Worm (Caenorhabditis elegans) whole organism, L4 larva: ENCODE results near the gene C14A6.6.

Experiments used
- F49E8.2 ChIP-seq: sonication (generic microtip); optimal IDR thresholded peaks from 2 replicates; lab custom pipeline; 2016; ENCODE audit warnings: missing compliant biosample characterization, mild to moderate bottlenecking, missing genetic modification characterization, borderline replicate concordance
- Y75B8A.6 ChIP-seq: fragments of 200-800 bp; sonication (Bioruptor generic); IDR thresholded peaks from 2 replicates; pipeline ENCODE4 v1.3.6; 2022; ENCODE audit warnings: missing genetic modification reagents, missing genetic modification characterization, missing compliant biosample characterization
- ZK337.2 ChIP-seq: fragments of 200-800 bp; sonication (Bioruptor generic); IDR thresholded peaks from 2 replicates; pipeline ENCODE4 v1.3.6; 2022; ENCODE audit warnings: missing genetic modification reagents, missing genetic modification characterization, missing compliant biosample characterization
- aly-2 ChIP-seq: sonication (generic microtip); optimal IDR thresholded peaks from 2 replicates; lab custom pipeline; 2018; ENCODE audit warnings: missing biosample characterization, missing genetic modification characterization
- arid-1 ChIP-seq: fragments of 200-800 bp; sonication (Bioruptor generic); conservative IDR thresholded peaks from 2 replicates; pipeline ENCODE4 v1.3.6; 2022; ENCODE audit warnings: missing genetic modification reagents, missing genetic modification characterization, missing compliant biosample characterization
- ceh-20 ChIP-seq: fragments of 200-800 bp; sonication (Bioruptor generic); IDR thresholded peaks from 2 replicates; pipeline ENCODE4 v1.3.6; 2022; ENCODE audit warnings: missing genetic modification reagents, missing genetic modification characterization, missing compliant biosample characterization
- ces-1 ChIP-seq: fragments of 150-350 bp; sonication (generic microtip); optimal IDR thresholded peaks from 4 replicates; lab custom pipeline; 2014; ENCODE audit warnings: missing biosample characterization, missing genetic modification reagents, missing genetic modification characterization
- daf-16 ChIP-seq, 3 experiments: sonication (generic microtip); optimal IDR thresholded peaks; 2 replicates each; lab custom pipeline; 2016 to 2017; ENCODE audit warnings: missing genetic modification characterization in 3 of 3, missing genetic modification reagents in 3 of 3, mild to moderate bottlenecking in 2 of 3, missing compliant biosample characterization in 2 of 3, missing biosample characterization in 1 of 3, moderate library complexity in 1 of 3
- dmd-9 ChIP-seq: fragments of 200-800 bp; sonication (Bioruptor generic); IDR thresholded peaks from 2 replicates; pipeline ENCODE4 v1.3.6; 2022; ENCODE audit warnings: missing genetic modification reagents, missing genetic modification characterization, missing compliant biosample characterization
- dpl-1 ChIP-seq: fragments of 150-350 bp; optimal IDR thresholded peaks from 2 replicates; lab custom pipeline; 2014; ENCODE audit warnings: missing biosample characterization, missing genetic modification reagents, missing genetic modification characterization
- hlh-11 ChIP-seq: fragments of 200-800 bp; sonication (Bioruptor generic); optimal IDR thresholded peaks from 2 replicates; lab custom pipeline; 2018; ENCODE audit warnings: mild to moderate bottlenecking, missing genetic modification characterization, missing compliant biosample characterization
- hlh-30 ChIP-seq: sonication (generic microtip); optimal IDR thresholded peaks from 2 replicates; lab custom pipeline; 2017; ENCODE audit warnings: antibody characterized with exemption, mild to moderate bottlenecking, missing genetic modification characterization, missing compliant biosample characterization; ENCODE audit not compliant: insufficient read depth
- lim-7 ChIP-seq: fragments of 200-800 bp; sonication (Bioruptor generic); IDR thresholded peaks from 2 replicates; pipeline ENCODE4 v1.3.6; 2022; ENCODE audit warnings: missing genetic modification characterization, missing compliant biosample characterization
- lin-13 ChIP-seq: fragments of 150-350 bp; optimal IDR thresholded peaks from 2 replicates; lab custom pipeline; 2014; ENCODE audit warnings: missing biosample characterization, missing genetic modification reagents, missing genetic modification characterization
- lin-29 ChIP-seq: fragments of 200-800 bp; sonication (Bioruptor generic); IDR thresholded peaks from 2 replicates; pipeline ENCODE4 v1.3.6; 2022; ENCODE audit warnings: missing genetic modification reagents, missing genetic modification characterization, missing compliant biosample characterization
- lin-39 ChIP-seq: fragments of 150-350 bp; optimal IDR thresholded peaks from 2 replicates; lab custom pipeline; 2014; ENCODE audit warnings: missing biosample characterization, missing genetic modification reagents, missing genetic modification characterization
- mdt-29 ChIP-seq: fragments of 200-800 bp; sonication (Bioruptor generic); IDR thresholded peaks from 2 replicates; pipeline ENCODE4 v1.3.6; 2022; ENCODE audit warnings: missing genetic modification reagents, missing genetic modification characterization, missing compliant biosample characterization
- mxl-3 ChIP-seq: fragments of 200-800 bp; sonication (Bioruptor generic); optimal IDR thresholded peaks from 2 replicates; lab custom pipeline; 2018; ENCODE audit warnings: mild to moderate bottlenecking, missing genetic modification characterization, missing compliant biosample characterization
- nhr-11 ChIP-seq: fragments of 150-350 bp; optimal IDR thresholded peaks from 2 replicates; lab custom pipeline; 2014; ENCODE audit warnings: missing biosample characterization, missing genetic modification characterization
- nhr-237 ChIP-seq: sonication (generic microtip); optimal IDR thresholded peaks from 2 replicates; lab custom pipeline; 2017; ENCODE audit warnings: missing biosample characterization, missing genetic modification characterization
- nhr-25 ChIP-seq: sonication (generic microtip); optimal IDR thresholded peaks from 2 replicates; lab custom pipeline; 2017; ENCODE audit warnings: missing genetic modification characterization, mild to moderate bottlenecking, missing compliant biosample characterization, antibody characterized with exemption, moderate library complexity, borderline replicate concordance; ENCODE audit not compliant: insufficient read depth
- nhr-76 ChIP-seq: fragments of 150-350 bp; optimal IDR thresholded peaks from 2 replicates; lab custom pipeline; 2014; ENCODE audit warnings: missing biosample characterization, missing genetic modification characterization
- pha-4 ChIP-seq, 2 experiments: fragments of 150-350 bp in 1 of 2; fragments of 200-800 bp in 1 of 2; sonication (Bioruptor generic) in 1 of 2; IDR thresholded peaks in 1 of 2; optimal IDR thresholded peaks in 1 of 2; 2 replicates each; pipeline versions ENCODE4 v1.3.6 to Lab custom; 2014 to 2022; ENCODE audit warnings: missing genetic modification characterization in 2 of 2, missing genetic modification reagents in 2 of 2, missing biosample characterization in 1 of 2, missing compliant biosample characterization in 1 of 2
- php-3 ChIP-seq: fragments of 200-800 bp; sonication (Bioruptor generic); IDR thresholded peaks from 2 replicates; pipeline ENCODE4 v1.3.6; 2022; ENCODE audit warnings: missing genetic modification reagents, missing genetic modification characterization, missing compliant biosample characterization
- pqm-1 ChIP-seq: sonication (generic microtip); optimal IDR thresholded peaks from 2 replicates; lab custom pipeline; 2017; ENCODE audit warnings: missing biosample characterization, missing genetic modification characterization
- rbr-2 ChIP-seq: sonication (generic microtip); optimal IDR thresholded peaks from 2 replicates; lab custom pipeline; 2016; ENCODE audit warnings: missing genotype, missing genetic modification characterization, missing compliant biosample characterization
- unc-62 ChIP-seq, 3 experiments: fragments of 150-350 bp in 1 of 3; sonication (generic microtip); optimal IDR thresholded peaks in 2 of 3; peaks in 1 of 3; 1 replicate in 1 of 3; 2 replicates in 2 of 3; lab custom pipeline; 2014 to 2017; ENCODE audit warnings: missing biosample characterization in 3 of 3, missing genetic modification characterization in 3 of 3, missing genetic modification reagents in 3 of 3, missing genotype in 1 of 3
- vab-7 ChIP-seq: fragments of 200-800 bp; sonication (Bioruptor generic); IDR thresholded peaks from 2 replicates; pipeline ENCODE4 v1.3.6; 2022; ENCODE audit warnings: missing genetic modification reagents, missing genetic modification characterization, missing compliant biosample characterization
- ztf-7 ChIP-seq: fragments of 150-350 bp; optimal IDR thresholded peaks from 2 replicates; lab custom pipeline; 2014; ENCODE audit warnings: missing biosample characterization, missing genetic modification characterization

C14A6.6 gene

DNA sequence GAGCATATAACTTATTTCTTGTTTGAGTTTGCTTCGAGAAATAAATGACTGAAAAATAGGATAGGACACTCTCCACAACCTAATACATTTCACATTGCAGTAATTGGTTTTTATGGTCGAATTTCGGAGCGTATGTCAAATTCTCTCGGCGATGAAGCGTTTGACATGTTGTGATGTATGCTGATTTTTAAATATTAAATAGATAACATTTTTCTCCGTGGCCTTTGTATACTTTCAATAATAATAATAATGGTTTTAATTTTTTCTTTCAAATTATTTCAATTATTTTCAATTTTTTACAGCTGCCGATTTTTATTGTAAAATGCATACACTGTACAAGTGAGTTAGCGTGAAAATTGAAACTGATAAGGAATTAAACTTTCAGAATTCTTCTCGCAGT is 21.0 kb downstream of the C14A6.6 start, which contains the start of gene C14A6.3:
TSS of gene C14A6.3 (plus strand) at position 301 of the 400 bp plus-strand sequence.
- TF ChIP-seq rbr-2 (tag; lab: Kevin White, UChicago) (no peak), pqm-1 (tag; lab: Kevin White, UChicago) (peak; percentile 39), dmd-9 (GFP tag; lab: Robert Waterston, UW) (no peak), ztf-7 (tag; lab: Kevin White, UChicago) (no peak), nhr-76 (tag; lab: Kevin White, UChicago) (no peak), ces-1 (GFP tag; lab: Kevin White, UChicago) (no peak)

DNA sequence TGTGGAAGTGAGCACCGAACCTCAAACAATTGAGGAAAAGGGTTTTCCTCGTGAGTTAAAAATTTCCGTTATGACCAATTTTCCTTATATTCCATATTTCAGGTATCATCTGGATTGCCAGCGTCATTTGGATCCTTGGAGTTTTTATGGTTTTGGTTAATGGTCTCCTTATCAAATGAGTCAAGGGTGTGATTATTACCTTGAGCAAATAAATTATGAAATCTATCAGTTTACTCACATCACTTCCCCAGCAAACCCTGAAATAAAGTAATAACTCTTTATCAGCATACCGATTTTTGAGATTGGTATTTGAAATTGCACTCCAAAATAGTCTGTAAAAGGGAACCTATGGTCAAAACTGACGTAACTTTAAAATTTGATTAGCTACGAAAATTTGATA is 22.6 kb downstream of the C14A6.6 start:
- TF ChIP-seq nhr-11: no peak
- peak; percentile 31 for TF ChIP-seq pqm-1 (tag; lab: Kevin White, UChicago)
- peak; percentile 50; the same call in 1 of the 2 replicates for TF ChIP-seq php-3
- no peak for TF ChIP-seq daf-16 (GFP tag; optimal IDR thresholded peaks at IDR 0.05; lab: Kevin White, UChicago)
- TF ChIP-seq daf-16 (tag; optimal IDR thresholded peaks at IDR 0.05; lab: Kevin White, UChicago): peak; percentile 0
- TF ChIP-seq lim-7 (GFP tag; lab: Robert Waterston, UW): no peak
- TF ChIP-seq F49E8.2 (tag; lab: Kevin White, UChicago): no peak
- TF ChIP-seq lin-29 (GFP tag; lab: Robert Waterston, UW): no peak

DNA sequence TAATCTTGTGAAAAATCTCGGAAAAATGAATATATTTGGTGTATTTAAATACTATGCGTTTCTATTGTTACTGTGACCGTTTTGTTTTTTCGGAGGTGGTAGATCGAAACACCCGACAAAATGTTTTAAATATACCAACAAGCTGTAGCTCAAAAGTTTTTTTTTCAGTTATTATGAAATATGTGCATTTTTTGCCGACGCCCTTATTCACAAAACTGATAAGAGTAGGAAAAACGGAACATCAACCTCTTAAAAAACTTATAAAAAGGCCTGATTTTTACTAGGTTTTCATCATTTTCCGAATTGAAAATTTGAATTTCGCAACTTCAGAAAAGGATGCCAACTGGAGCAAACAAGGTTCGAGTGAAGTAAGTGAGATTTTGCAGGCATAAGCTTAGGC is 23.6 kb downstream of the C14A6.6 start, which contains the start of gene Y37H2A.14:
TSS of gene Y37H2A.14 (plus strand) at position 301 of the 400 bp plus-strand sequence.
- TF ChIP-seq pqm-1 (tag; lab: Kevin White, UChicago): peak; percentile 22
- no peak for TF ChIP-seq mdt-29 (GFP tag; lab: Robert Waterston, UW)

DNA sequence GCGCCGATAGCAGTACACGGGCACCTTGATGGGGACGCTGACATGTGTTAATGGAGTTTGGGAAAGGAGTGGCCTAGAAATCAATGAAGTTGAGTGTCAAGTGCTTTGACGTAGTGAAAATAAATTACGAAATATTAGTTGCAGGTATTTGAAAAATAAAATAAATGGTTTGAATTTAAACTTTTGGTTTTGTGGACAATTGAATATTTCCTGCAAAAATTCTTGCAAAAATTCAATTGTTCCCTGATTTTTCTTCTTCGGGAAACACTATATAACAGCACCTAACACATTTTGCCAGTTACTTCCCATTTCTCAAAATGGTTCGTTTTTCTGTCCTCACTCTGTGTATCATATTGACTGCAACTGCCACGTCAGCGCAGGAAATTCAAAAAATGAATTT is 24.5 kb downstream of the C14A6.6 start, which contains the start of gene Y37H2A.13:
TSS of gene Y37H2A.13 (plus strand) at position 301 of the 400 bp plus-strand sequence.
- TF ChIP-seq aly-2 (tag; lab: Kevin White, UChicago) (no peak), arid-1 (GFP tag; lab: Robert Waterston, UW) (no peak), nhr-76 (tag; lab: Kevin White, UChicago) (no peak), ztf-7 (tag; lab: Kevin White, UChicago) (no peak), dpl-1 (GFP tag; lab: Kevin White, UChicago) (no peak)
- TF ChIP-seq, all 104 proteins: peak for 0

DNA sequence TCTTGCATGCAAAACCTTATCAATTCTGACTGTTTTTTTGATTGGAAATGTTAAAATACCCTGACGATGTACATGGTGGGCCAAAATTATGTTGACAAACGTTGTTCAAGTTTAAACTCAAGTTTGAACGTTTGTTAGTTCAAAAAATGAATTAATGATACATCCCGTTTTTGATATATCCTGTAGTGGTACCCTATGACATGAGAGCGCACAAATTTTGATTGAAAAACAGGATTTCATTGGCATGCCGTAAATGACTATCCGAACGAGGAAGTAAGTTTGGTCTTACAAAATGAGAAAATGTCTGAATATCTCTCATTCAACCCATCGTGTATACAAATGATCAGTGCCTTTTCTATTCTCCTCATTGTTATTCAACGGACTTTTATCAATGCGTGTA is 25.9 kb downstream of the C14A6.6 start, which contains the start of gene Y37H2A.11:
TSS of gene Y37H2A.11 (plus strand) at position 301 of the 400 bp plus-strand sequence.
- TF ChIP-seq hlh-30 (tag; lab: Kevin White, UChicago) (no peak), lin-13 (GFP tag; lab: Kevin White, UChicago) (no peak), nhr-237 (no peak), hlh-11 (tag; lab: Kevin White, UChicago) (no peak), ceh-20 (GFP tag; lab: Robert Waterston, UW) (no peak), nhr-25 (tag; lab: Kevin White, UChicago) (no peak), vab-7 (no peak), Y75B8A.6 (no peak), mxl-3 (no peak), ZK337.2 (no peak), lin-39 (tag; lab: Kevin White, UChicago) (no peak), lim-7 (GFP tag; lab: Robert Waterston, UW) (no peak), unc-62 (GFP tag; optimal IDR thresholded peaks at IDR 0.05 in 1 of 2; lab: Kevin White, UChicago) (no peak), unc-62 (tag; optimal IDR thresholded peaks at IDR 0.05; lab: Kevin White, UChicago) (no peak), pha-4 (GFP tag; IDR thresholded peaks at IDR 0.05; lab: Robert Waterston, UW) (no peak), pha-4 (tag; optimal IDR thresholded peaks at IDR 0.05; lab: Kevin White, UChicago) (no peak)
